Fruit fly (Drosophila melanogaster) whole organism, prepupa: ENCODE results near the gene rt.
A peak's percentile ranks its signal among the peaks of the same experiment; 100 is the strongest.

Experiments
- Blimp-1 ChIP-seq: fragments of 200-800 bp; sonication (Bioruptor generic); optimal IDR thresholded peaks from 3 replicates; lab custom pipeline; 2017; ENCODE audit warnings: missing biosample characterization, missing genetic modification characterization, mild to moderate bottlenecking, moderate library complexity, missing genetic modification reagents
- CG10631 ChIP-seq: fragments of 200-800 bp; sonication (Bioruptor generic); optimal IDR thresholded peaks from 2 replicates; lab custom pipeline; 2016; ENCODE audit warnings: missing biosample characterization, missing genetic modification characterization
- CG10669 ChIP-seq: fragments of 200-800 bp; sonication (Bioruptor generic); optimal IDR thresholded peaks from 3 replicates; lab custom pipeline; 2018; ENCODE audit warnings: missing biosample characterization, mild to moderate bottlenecking, missing genetic modification characterization, moderate library complexity
- CG11294 ChIP-seq: fragments of 200-800 bp; sonication (Bioruptor generic); IDR thresholded peaks from 2 replicates; pipeline ENCODE4 v1.3.6; 2022; ENCODE audit warnings: missing biosample characterization, missing genetic modification characterization
- CG11902 ChIP-seq: fragments of 200-800 bp; sonication (Bioruptor generic); optimal IDR thresholded peaks from 3 replicates; lab custom pipeline; 2016; ENCODE audit warnings: missing biosample characterization, missing genetic modification characterization
- CG1621 ChIP-seq: fragments of 200-800 bp; sonication (Bioruptor generic); optimal IDR thresholded peaks from 3 replicates; lab custom pipeline; 2018; ENCODE audit warnings: missing biosample characterization, mild to moderate bottlenecking, missing genetic modification characterization
- CG16779 ChIP-seq: fragments of 200-800 bp; sonication (Bioruptor generic); optimal IDR thresholded peaks from 3 replicates; lab custom pipeline; 2017; ENCODE audit warnings: missing biosample characterization, mild to moderate bottlenecking, missing genetic modification characterization
- CG3032 ChIP-seq: fragments of 200-800 bp; optimal IDR thresholded peaks from 2 replicates; lab custom pipeline; 2019; ENCODE audit warnings: missing biosample characterization, mild to moderate bottlenecking, missing genetic modification characterization, moderate library complexity
- CG32006 ChIP-seq: fragments of 200-800 bp; sonication (Bioruptor generic); optimal IDR thresholded peaks from 3 replicates; lab custom pipeline; 2017; ENCODE audit warnings: missing biosample characterization, mild to moderate bottlenecking, missing genetic modification characterization
- CG34406 ChIP-seq: fragments of 200-800 bp; sonication (Bioruptor generic); optimal IDR thresholded peaks from 3 replicates; lab custom pipeline; 2016; ENCODE audit warnings: missing biosample characterization, missing genetic modification characterization
- CG3919 ChIP-seq: fragments of 200-800 bp; sonication (Bioruptor generic); optimal IDR thresholded peaks from 3 replicates; lab custom pipeline; 2016; ENCODE audit warnings: missing biosample characterization, missing genetic modification characterization
- CG6163 ChIP-seq: fragments of 200-800 bp; sonication (Bioruptor generic); IDR thresholded peaks from 3 replicates; pipeline ENCODE4 v1.3.6; 2022; ENCODE audit warnings: missing biosample characterization, missing genetic modification characterization
- CG6276 ChIP-seq: fragments of 200-800 bp; sonication (Bioruptor generic); optimal IDR thresholded peaks from 2 replicates; lab custom pipeline; 2017; ENCODE audit warnings: missing biosample characterization, mild to moderate bottlenecking, missing genetic modification characterization
- CG6792 ChIP-seq: fragments of 200-800 bp; sonication (Bioruptor generic); optimal IDR thresholded peaks from 3 replicates; lab custom pipeline; 2016; ENCODE audit warnings: missing biosample characterization, missing genetic modification characterization
- CG6808 ChIP-seq: fragments of 200-800 bp; sonication (Bioruptor generic); optimal IDR thresholded peaks from 3 replicates; lab custom pipeline; 2017; ENCODE audit warnings: missing biosample characterization, missing genetic modification characterization, mild to moderate bottlenecking, moderate library complexity, missing genetic modification reagents
- CG6854 ChIP-seq: fragments of 200-800 bp; sonication (Bioruptor generic); optimal IDR thresholded peaks from 2 replicates; lab custom pipeline; 2017; ENCODE audit warnings: missing biosample characterization, mild to moderate bottlenecking, missing genetic modification characterization
- CG7368 ChIP-seq: fragments of 200-800 bp; sonication (Bioruptor generic); optimal IDR thresholded peaks from 3 replicates; lab custom pipeline; 2016; ENCODE audit warnings: missing biosample characterization, missing genetic modification characterization
- CG8119 ChIP-seq: fragments of 200-800 bp; sonication (Bioruptor generic); IDR thresholded peaks from 3 replicates; pipeline ENCODE4 v1.3.6; 2022; ENCODE audit warnings: missing biosample characterization, missing genetic modification characterization
- CG8319 ChIP-seq: fragments of 200-800 bp; sonication (Bioruptor generic); optimal IDR thresholded peaks from 3 replicates; lab custom pipeline; 2016; ENCODE audit warnings: missing biosample characterization, missing genetic modification characterization
- CG9139 ChIP-seq: fragments of 200-800 bp; sonication (Bioruptor generic); optimal IDR thresholded peaks from 3 replicates; lab custom pipeline; 2017; ENCODE audit warnings: missing biosample characterization, mild to moderate bottlenecking, missing genetic modification characterization
- Eip75B ChIP-seq: fragments of 200-800 bp; sonication (Bioruptor generic); optimal IDR thresholded peaks from 3 replicates; lab custom pipeline; 2016; ENCODE audit warnings: missing biosample characterization, missing genetic modification characterization
- Eip78C ChIP-seq: fragments of 200-800 bp; sonication (Bioruptor generic); peaks from one replicate; lab custom pipeline; 2016; ENCODE audit warnings: missing biosample characterization, missing genetic modification characterization
- Eip93F ChIP-seq: fragments of 200-800 bp; sonication (Bioruptor generic); optimal IDR thresholded peaks from 2 replicates; lab custom pipeline; 2016; ENCODE audit warnings: missing biosample characterization, mild to moderate bottlenecking, missing genetic modification characterization
- Ets21C ChIP-seq: fragments of 200-800 bp; sonication (Bioruptor generic); optimal IDR thresholded peaks from 3 replicates; lab custom pipeline; 2016; ENCODE audit warnings: missing biosample characterization, missing genetic modification characterization
- Ets96B ChIP-seq: fragments of 200-800 bp; optimal IDR thresholded peaks from 2 replicates; lab custom pipeline; 2019; ENCODE audit warnings: missing biosample characterization, mild to moderate bottlenecking, missing genetic modification characterization, moderate library complexity
- Gug ChIP-seq: fragments of 200-800 bp; sonication (Bioruptor generic); IDR thresholded peaks from 2 replicates; pipeline ENCODE4 v1.3.6; 2022; ENCODE audit warnings: missing biosample characterization, missing genetic modification characterization
- Hr38 ChIP-seq: sonication (Bioruptor generic); optimal IDR thresholded peaks from 2 replicates; lab custom pipeline; 2016; ENCODE audit warnings: missing biosample characterization, missing genetic modification characterization
- Hr39 ChIP-seq: fragments of 200-800 bp; sonication (Bioruptor generic); optimal IDR thresholded peaks from 2 replicates; lab custom pipeline; 2016; ENCODE audit warnings: missing biosample characterization, missing genetic modification characterization
- Hr4 ChIP-seq: fragments of 200-800 bp; sonication (Bioruptor generic); optimal IDR thresholded peaks from 3 replicates; lab custom pipeline; 2016; ENCODE audit warnings: missing biosample characterization, missing genetic modification characterization
- Lpt ChIP-seq: fragments of 200-800 bp; sonication (Bioruptor generic); optimal IDR thresholded peaks from 3 replicates; lab custom pipeline; 2016; ENCODE audit warnings: missing biosample characterization, missing genetic modification characterization
- Met ChIP-seq: fragments of 200-800 bp; sonication (Bioruptor generic); optimal IDR thresholded peaks from 3 replicates; lab custom pipeline; 2016; ENCODE audit warnings: missing biosample characterization, missing genetic modification characterization
- Sox102F ChIP-seq: fragments of 200-800 bp; sonication (Bioruptor generic); optimal IDR thresholded peaks from 2 replicates; lab custom pipeline; 2016; ENCODE audit warnings: missing biosample characterization, mild to moderate bottlenecking, missing genetic modification characterization
- Sox14 ChIP-seq: fragments of 200-800 bp; sonication (Bioruptor generic); optimal IDR thresholded peaks from 3 replicates; lab custom pipeline; 2016; ENCODE audit warnings: missing biosample characterization, missing genetic modification characterization
- achi ChIP-seq: fragments of 200-800 bp; sonication (Bioruptor generic); optimal IDR thresholded peaks from 3 replicates; lab custom pipeline; 2016; ENCODE audit warnings: missing biosample characterization, missing genetic modification characterization
- acj6 ChIP-seq: fragments of 200-800 bp; sonication (Bioruptor generic); optimal IDR thresholded peaks from 3 replicates; lab custom pipeline; 2016; ENCODE audit warnings: missing biosample characterization, missing genetic modification characterization
- cyc ChIP-seq: fragments of 200-800 bp; sonication (Bioruptor generic); optimal IDR thresholded peaks from 3 replicates; lab custom pipeline; 2016; ENCODE audit warnings: missing biosample characterization, missing genetic modification characterization
- dac ChIP-seq: fragments of 200-800 bp; sonication (Bioruptor generic); optimal IDR thresholded peaks from 2 replicates; lab custom pipeline; 2017; ENCODE audit warnings: missing biosample characterization, mild to moderate bottlenecking, missing genetic modification characterization
- dsx ChIP-seq: fragments of 200-800 bp; optimal IDR thresholded peaks from 3 replicates; lab custom pipeline; 2019; ENCODE audit warnings: missing biosample characterization, mild to moderate bottlenecking, missing genetic modification characterization, moderate library complexity; ENCODE audit not compliant: poor library complexity, severe bottlenecking
- eg ChIP-seq: fragments of 200-800 bp; sonication (Bioruptor generic); IDR thresholded peaks from 3 replicates; pipeline ENCODE4 v1.3.6; 2022; ENCODE audit warnings: missing biosample characterization, missing genetic modification characterization
- fd59A ChIP-seq: fragments of 200-800 bp; sonication (Bioruptor generic); optimal IDR thresholded peaks from 2 replicates; lab custom pipeline; 2017; ENCODE audit warnings: missing biosample characterization, mild to moderate bottlenecking, missing genetic modification characterization, missing genetic modification reagents
- fd85E ChIP-seq: fragments of 200-800 bp; sonication (Bioruptor generic); optimal IDR thresholded peaks from 3 replicates; lab custom pipeline; 2016; ENCODE audit warnings: missing biosample characterization, missing genetic modification characterization
- fkh ChIP-seq: fragments of 200-800 bp; sonication (Bioruptor generic); optimal IDR thresholded peaks from 3 replicates; lab custom pipeline; 2017; ENCODE audit warnings: missing biosample characterization, mild to moderate bottlenecking, missing genetic modification characterization, moderate library complexity
- lz ChIP-seq: fragments of 200-800 bp; sonication (Bioruptor generic); optimal IDR thresholded peaks from 3 replicates; lab custom pipeline; 2016; ENCODE audit warnings: missing biosample characterization, missing genetic modification characterization
- net ChIP-seq: fragments of 200-800 bp; sonication (Bioruptor generic); optimal IDR thresholded peaks from 3 replicates; lab custom pipeline; 2016; ENCODE audit warnings: missing biosample characterization, missing genetic modification characterization
- pdm3 ChIP-seq: fragments of 200-800 bp; sonication (Bioruptor generic); optimal IDR thresholded peaks from 3 replicates; lab custom pipeline; 2016; ENCODE audit warnings: missing biosample characterization, missing genetic modification characterization
- spab ChIP-seq: fragments of 200-800 bp; sonication (Bioruptor generic); optimal IDR thresholded peaks from 2 replicates; lab custom pipeline; 2017; ENCODE audit warnings: missing biosample characterization, mild to moderate bottlenecking, missing genetic modification characterization, missing genetic modification reagents
- ss ChIP-seq, 2 experiments: fragments of 200-800 bp; sonication (Bioruptor generic); optimal IDR thresholded peaks; 2 replicates in 1 of 2; 3 replicates in 1 of 2; lab custom pipeline; 2017 to 2018; ENCODE audit warnings: mild to moderate bottlenecking in 2 of 2, missing biosample characterization in 2 of 2, missing genetic modification characterization in 2 of 2, moderate library complexity in 1 of 2
- svp ChIP-seq: fragments of 200-800 bp; sonication (Bioruptor generic); peaks from one replicate; lab custom pipeline; 2016; ENCODE audit warnings: missing biosample characterization, missing genetic modification characterization
- topi ChIP-seq: fragments of 200-800 bp; sonication (Bioruptor generic); optimal IDR thresholded peaks from 3 replicates; lab custom pipeline; 2016; ENCODE audit warnings: missing biosample characterization, missing genetic modification characterization
- vri ChIP-seq: fragments of 200-800 bp; sonication (Bioruptor generic); optimal IDR thresholded peaks from 3 replicates; lab custom pipeline; 2016; ENCODE audit warnings: missing biosample characterization, mild to moderate bottlenecking, missing genetic modification characterization

Gene rt

DNA sequence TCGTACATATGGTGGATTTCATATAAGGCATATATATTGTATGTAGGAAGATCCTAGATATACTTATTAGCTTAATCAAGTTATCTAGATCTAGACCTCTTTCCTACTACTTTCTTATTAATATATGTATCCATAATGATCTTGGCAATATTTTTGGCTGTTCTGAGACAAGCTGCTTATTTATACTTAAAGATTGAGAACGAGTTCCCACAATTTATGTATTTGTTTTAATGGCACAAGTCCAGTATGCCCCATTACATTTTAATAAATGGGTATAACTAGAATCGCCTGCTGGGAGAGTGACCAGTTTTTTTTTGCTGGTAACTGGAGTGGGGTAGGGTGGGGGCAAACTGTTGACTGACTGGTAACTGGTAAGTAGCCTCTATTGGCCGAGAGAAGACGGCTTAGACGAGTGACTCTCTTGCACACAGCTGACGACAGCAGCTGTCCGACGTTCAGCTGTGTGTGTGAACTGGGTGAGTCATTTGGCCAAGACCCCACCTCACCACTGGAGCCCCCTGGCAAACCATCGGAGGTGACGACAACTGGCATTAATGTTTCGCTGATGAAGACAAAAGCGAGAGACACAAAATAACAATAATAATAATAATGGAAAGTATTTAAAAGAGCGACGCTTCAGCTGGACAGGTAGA, 50.7 kb downstream of the rt start (continued):
- TF ChIP-seq pdm3 (peak; percentile 20), CG11294 (GFP tag; lab: Robert Waterston, UW) (peak; percentile 52; the same call in 1 of the 2 replicates)

dm6 chr3L:11536132-11536531, 51.4 kb downstream of the rt start:
- no peak for TF ChIP-seq CG8319 (GFP tag; lab: Kevin White, UChicago)
- peak; percentile 66 for TF ChIP-seq CG8119 (GFP tag; lab: Robert Waterston, UW)
- no peak for TF ChIP-seq fd85E (GFP tag; lab: Kevin White, UChicago)
- no peak for TF ChIP-seq lz (GFP tag; lab: Kevin White, UChicago)
- peak; percentile 50 for TF ChIP-seq topi (GFP tag; lab: Kevin White, UChicago)
- no peak for TF ChIP-seq vri (GFP tag; lab: Kevin White, UChicago)
- TF ChIP-seq Ets96B, result no peak
- TF ChIP-seq Lpt (GFP tag; lab: Kevin White, UChicago), result no peak
- TF ChIP-seq dsx (GFP tag; lab: Kevin White, UChicago), result no peak
- TF ChIP-seq fd59A (GFP tag; lab: Kevin White, UChicago), result no peak
- no peak for TF ChIP-seq spab (GFP tag; lab: Kevin White, UChicago)
- TF ChIP-seq dac (GFP tag; lab: Kevin White, UChicago), result no peak
- no peak for TF ChIP-seq Blimp-1 (GFP tag; lab: Kevin White, UChicago)
- peak; percentile 52 for TF ChIP-seq svp
- peak; percentile 46 for TF ChIP-seq acj6
- peak; percentile 25 for TF ChIP-seq CG6792 (GFP tag; lab: Kevin White, UChicago)
- TF ChIP-seq Hr38 (GFP tag; lab: Kevin White, UChicago), result no peak
- no peak for TF ChIP-seq CG3032
- peak; percentile 1 for TF ChIP-seq CG34406 (GFP tag; lab: Kevin White, UChicago)
- peak; percentile 22 for TF ChIP-seq CG32006 (GFP tag; lab: Kevin White, UChicago)
- peak; percentile 79 for TF ChIP-seq CG6163 (GFP tag; lab: Robert Waterston, UW)
- TF ChIP-seq achi (GFP tag; lab: Kevin White, UChicago), result peak; percentile 3
- peak; percentile 52 for TF ChIP-seq Sox14 (GFP tag; lab: Kevin White, UChicago)
- no peak for TF ChIP-seq CG6808
- TF ChIP-seq Eip78C (GFP tag; lab: Kevin White, UChicago), result peak; percentile 70
- no peak for TF ChIP-seq CG11294 (GFP tag; lab: Robert Waterston, UW)
- no peak for TF ChIP-seq net
- no peak for TF ChIP-seq CG11902 (GFP tag; lab: Kevin White, UChicago)
- TF ChIP-seq CG7368 (GFP tag; lab: Kevin White, UChicago), result peak; percentile 12
- TF ChIP-seq fkh (GFP tag; lab: Kevin White, UChicago), result no peak
- no peak for TF ChIP-seq Gug
- TF ChIP-seq Ets21C, result peak; percentile 4
- peak; percentile 18 for TF ChIP-seq Met (GFP tag; lab: Kevin White, UChicago)
- no peak for TF ChIP-seq CG10669
- TF ChIP-seq Sox102F (GFP tag; lab: Kevin White, UChicago), result peak; percentile 31
- TF ChIP-seq Eip93F (GFP tag; lab: Kevin White, UChicago), result no peak
- peak; percentile 3 for TF ChIP-seq CG10631 (GFP tag; lab: Kevin White, UChicago)
- peak; percentile 34 for TF ChIP-seq Hr39 (GFP tag; lab: Kevin White, UChicago)
- no peak for TF ChIP-seq Eip75B (GFP tag; lab: Kevin White, UChicago)
- peak; percentile 63 for TF ChIP-seq cyc (GFP tag; lab: Kevin White, UChicago)
- TF ChIP-seq CG6854 (GFP tag; lab: Kevin White, UChicago), result no peak
- TF ChIP-seq CG3919 (GFP tag; lab: Kevin White, UChicago), result peak; percentile 44
- TF ChIP-seq Hr4, result peak; percentile 10
- TF ChIP-seq CG1621, result no peak
- no peak for TF ChIP-seq CG9139
- no peak for TF ChIP-seq CG6276 (GFP tag; lab: Kevin White, UChicago)
- TF ChIP-seq eg, result peak; percentile 67
- peak; percentile 32 for TF ChIP-seq pdm3
- TF ChIP-seq CG16779, result no peak
- TF ChIP-seq ss (GFP tag; optimal IDR thresholded peaks at IDR 0.05; lab: Kevin White, UChicago), result no peak
